Worm (Caenorhabditis elegans): ENCODE data around the gene srw-21.

Gene srw-21

ce11 chrV:15464402-15464801 lies 23.5 kb upstream of the srw-21 start, which contains the start of gene rocf-1:
TSS of gene rocf-1 (minus strand) at chrV:15464502.
- 0 out of 2 replicates have a peak, but pooled peaks have one; percentile 31 for TF ChIP-seq dmd-8 (GFP tag; IDR thresholded peaks at IDR 0.05)
- TF ChIP-seq dpl-1 (GFP tag; optimal IDR thresholded peaks at IDR 0.05) = no peak

- TF ChIP-seq fkh-10 (GFP tag; optimal IDR thresholded peaks at IDR 0.05) (peak; percentile 52), duxl-1 (tag; optimal IDR thresholded peaks at IDR 0.05; ENCODE audit: poor library complexity) (peak; percentile 92), zip-11 (GFP tag; IDR thresholded peaks at IDR 0.05) (peak; percentile 85; the same call in 1 of the 2 replicates), spr-1 (tag; optimal IDR thresholded peaks at IDR 0.05) (peak; percentile 95), nhr-102 (tag; optimal IDR thresholded peaks at IDR 0.05) (no peak), lin-13 (GFP tag; optimal IDR thresholded peaks at IDR 0.05) (peak; percentile 93), zag-1 (tag; optimal IDR thresholded peaks at IDR 0.05) (no peak), pha-4 (GFP tag; IDR thresholded peaks at IDR 0.05) (no peak; the same call in none of the 2 replicates), pha-4 (tag; optimal IDR thresholded peaks at IDR 0.05) (peak; percentile 53), jun-1 (tag; optimal IDR thresholded peaks at IDR 0.05) (peak; percentile 75), R02D3.7 (tag; optimal IDR thresholded peaks at IDR 0.05) (no peak), hlh-11 (tag; optimal IDR thresholded peaks at IDR 0.05) (peak; percentile 89), madf-9 (GFP tag; conservative IDR thresholded peaks at IDR 0.05) (peak; percentile 94), daf-19 (GFP tag; conservative IDR thresholded peaks at IDR 0.05) (peak; percentile 82; the same call in 1 of the 2 replicates), nhr-111 (GFP tag; optimal IDR thresholded peaks at IDR 0.05) (peak; percentile 86), dmd-8 (GFP tag; IDR thresholded peaks at IDR 0.05) (peak; percentile 98), nhr-10 (tag; optimal IDR thresholded peaks at IDR 0.05) (no peak), lsy-2 (tag; optimal IDR thresholded peaks at IDR 0.05) (no peak), ztf-7 (tag; optimal IDR thresholded peaks at IDR 0.05) (no peak), D1046.2 (GFP tag; IDR thresholded peaks at IDR 0.05) (peak; percentile 93), mdt-29 (GFP tag; IDR thresholded peaks at IDR 0.05) (peak; percentile 93), madf-5 (GFP tag; IDR thresholded peaks at IDR 0.05) (peak; percentile 94 to 95), nhr-11 (tag; optimal IDR thresholded peaks at IDR 0.05) (peak; percentile 64), nhr-41 (GFP tag; IDR thresholded peaks at IDR 0.05) (peak; percentile 91), unc-62 (GFP tag; optimal IDR thresholded peaks at IDR 0.05 in 1 of 2) (peak in 1 of 2 experiments; percentile 15), unc-62 (tag; optimal IDR thresholded peaks at IDR 0.05) (no peak), vab-7 (GFP tag; IDR thresholded peaks at IDR 0.05) (peak; percentile 91), cey-2 (tag; optimal IDR thresholded peaks at IDR 0.05; ENCODE audit: borderline replicate concordance, insufficient read depth) (peak; percentile 70), lin-1 (GFP tag; IDR thresholded peaks at IDR 0.05) (peak; percentile 92), zip-2 (tag; optimal IDR thresholded peaks at IDR 0.05) (peak; percentile 90), mdl-1 (tag; optimal IDR thresholded peaks at IDR 0.05) (peak; percentile 46 to 77), skn-1 (tag; optimal IDR thresholded peaks at IDR 0.05) (no peak), rbr-2 (tag; optimal IDR thresholded peaks at IDR 0.05) (peak; percentile 95), dve-1 (tag; optimal IDR thresholded peaks at IDR 0.05; ENCODE audit: insufficient read depth) (peak; percentile 99), hmg-1.1 (GFP tag; IDR thresholded peaks at IDR 0.05) (peak; percentile 97), spr-3 (GFP tag; optimal IDR thresholded peaks at IDR 0.05) (peak; percentile 91), lin-15B (tag; optimal IDR thresholded peaks at IDR 0.05) (no peak), attf-4 (tag; optimal IDR thresholded peaks at IDR 0.05) (peak; percentile 26), arid-1 (GFP tag; conservative IDR thresholded peaks at IDR 0.05) (peak; percentile 92), dmd-9 (GFP tag; IDR thresholded peaks at IDR 0.05) (peak; percentile 95), aha-1 (tag) (no peak), lin-39 (tag; optimal IDR thresholded peaks at IDR 0.05) (no peak), daf-16 (GFP tag; optimal IDR thresholded peaks at IDR 0.05) (peak; percentile 91 to 96), daf-16 (tag; optimal IDR thresholded peaks at IDR 0.05) (peak; percentile 84), saeg-2 (GFP tag; IDR thresholded peaks at IDR 0.05) (peak; percentile 92), nhr-42 (GFP tag; IDR thresholded peaks at IDR 0.05) (peak; percentile 94), nhr-25 (tag; optimal IDR thresholded peaks at IDR 0.05; ENCODE audit: borderline replicate concordance, insufficient read depth) (peak; percentile 80)
Observed at ce11 chrV:15465032-15465727, 22.7 kb upstream of the srw-21 start, which contains the start of gene pqn-71. TSS of gene pqn-71 (plus strand) at chrV:15465677.
